Worm (Caenorhabditis elegans) whole organism, L1 larva: ENCODE measurements around the gene Y53C12A.3.

Experiments used
- C04F5.9 ChIP-seq: sonication (generic microtip); optimal IDR thresholded peaks from 2 replicates; lab custom pipeline; 2016; ENCODE audit warnings: missing genetic modification characterization, missing compliant biosample characterization
- C16A3.4 ChIP-seq: fragments of 150-350 bp; optimal IDR thresholded peaks from 2 replicates; lab custom pipeline; 2014; ENCODE audit warnings: missing biosample characterization, missing genetic modification characterization
- C34B4.2 ChIP-seq: sonication (generic microtip); optimal IDR thresholded peaks from 2 replicates; lab custom pipeline; 2017; ENCODE audit warnings: mild to moderate bottlenecking, missing genetic modification characterization, missing compliant biosample characterization
- F16B12.6 ChIP-seq: fragments of 150-350 bp; optimal IDR thresholded peaks from 2 replicates; lab custom pipeline; 2014; ENCODE audit warnings: missing biosample characterization, missing genetic modification characterization
- Y116A8C.19 ChIP-seq: sonication (generic microtip); optimal IDR thresholded peaks from 2 replicates; lab custom pipeline; 2016; ENCODE audit warnings: missing compliant biosample characterization, missing genetic modification characterization, borderline replicate concordance
- alr-1 ChIP-seq: fragments of 200-800 bp; sonication (Bioruptor generic); optimal IDR thresholded peaks from 2 replicates; lab custom pipeline; 2018; ENCODE audit warnings: borderline replicate concordance, mild to moderate bottlenecking, missing genetic modification characterization, missing compliant biosample characterization
- aly-2 ChIP-seq: fragments of 150-350 bp; optimal IDR thresholded peaks from 2 replicates; lab custom pipeline; 2014; ENCODE audit warnings: missing biosample characterization, missing genetic modification characterization
- ceh-63 ChIP-seq: fragments of 200-800 bp; sonication (Bioruptor generic); optimal IDR thresholded peaks from 2 replicates; lab custom pipeline; 2018; ENCODE audit warnings: mild to moderate bottlenecking, missing genetic modification characterization, missing compliant biosample characterization
- ceh-88 ChIP-seq: fragments of 200-800 bp; sonication (Bioruptor generic); IDR thresholded peaks from 2 replicates; pipeline ENCODE4 v1.3.6; 2022; ENCODE audit warnings: missing genetic modification characterization, missing compliant biosample characterization
- ceh-90 ChIP-seq: sonication (generic microtip); optimal IDR thresholded peaks from 2 replicates; lab custom pipeline; 2016; ENCODE audit warnings: missing genetic modification characterization, missing compliant biosample characterization
- dpl-1 ChIP-seq, 3 experiments: fragments of 150-350 bp in 2 of 3; sonication (generic microtip) in 1 of 3; optimal IDR thresholded peaks; 2 replicates each; lab custom pipeline; 2014 to 2017; ENCODE audit warnings: missing biosample characterization in 3 of 3, missing genetic modification characterization in 3 of 3, missing genetic modification reagents in 3 of 3
- dsc-1 ChIP-seq: sonication (generic microtip); optimal IDR thresholded peaks from 2 replicates; lab custom pipeline; 2016; ENCODE audit warnings: mild to moderate bottlenecking, missing genetic modification characterization, missing compliant biosample characterization
- efl-3 ChIP-seq: fragments of 200-800 bp; sonication (Bioruptor generic); optimal IDR thresholded peaks from 2 replicates; lab custom pipeline; 2018; ENCODE audit warnings: mild to moderate bottlenecking, missing genetic modification characterization, missing compliant biosample characterization
- egl-13 ChIP-seq: sonication (generic microtip); optimal IDR thresholded peaks from 2 replicates; lab custom pipeline; 2016; ENCODE audit warnings: missing genotype, missing genetic modification reagents, missing genetic modification characterization, missing compliant biosample characterization
- elt-3 ChIP-seq, 6 experiments: fragments of 150-350 bp in 1 of 6; sonication (generic microtip); optimal IDR thresholded peaks; 2 replicates each; lab custom pipeline; 2017 to 2018; ENCODE audit warnings: missing biosample characterization in 6 of 6, missing genetic modification characterization in 6 of 6, inconsistent platforms in 1 of 6
- ets-5 ChIP-seq: fragments of 200-800 bp; sonication (Bioruptor generic); IDR thresholded peaks from 2 replicates; pipeline ENCODE4 v1.3.6; 2022; ENCODE audit warnings: missing genetic modification characterization, missing compliant biosample characterization
- fkh-8 ChIP-seq: sonication (generic microtip); optimal IDR thresholded peaks from 2 replicates; lab custom pipeline; 2016; ENCODE audit warnings: mild to moderate bottlenecking, missing genetic modification characterization, missing compliant biosample characterization
- fos-1 ChIP-seq: fragments of 150-350 bp; optimal IDR thresholded peaks from 2 replicates; lab custom pipeline; 2014; ENCODE audit warnings: missing biosample characterization, missing genetic modification characterization
- hlh-17 ChIP-seq: fragments of 200-800 bp; sonication (Bioruptor generic); optimal IDR thresholded peaks from 2 replicates; lab custom pipeline; 2018; ENCODE audit warnings: missing genetic modification characterization, mild to moderate bottlenecking, missing compliant biosample characterization, moderate library complexity, borderline replicate concordance
- hlh-4 ChIP-seq: sonication (generic microtip); optimal IDR thresholded peaks from 2 replicates; lab custom pipeline; 2016; ENCODE audit warnings: mild to moderate bottlenecking, missing genetic modification characterization, missing compliant biosample characterization
- hpl-2 ChIP-seq: fragments of 150-350 bp; optimal IDR thresholded peaks from 2 replicates; lab custom pipeline; 2014; ENCODE audit warnings: missing biosample characterization, missing genetic modification reagents, missing genetic modification characterization
- isw-1 ChIP-seq: fragments of 200-800 bp; sonication (Bioruptor generic); IDR thresholded peaks from 2 replicates; pipeline ENCODE4 v1.3.6; 2022; ENCODE audit warnings: missing genetic modification characterization, missing compliant biosample characterization
- lin-13 ChIP-seq: fragments of 150-350 bp; optimal IDR thresholded peaks from 2 replicates; lab custom pipeline; 2014; ENCODE audit warnings: missing biosample characterization, missing genetic modification reagents, missing genetic modification characterization
- lin-14 ChIP-seq: fragments of 200-800 bp; sonication (Bioruptor generic); optimal IDR thresholded peaks from 2 replicates; lab custom pipeline; 2018; ENCODE audit warnings: mild to moderate bottlenecking, missing genetic modification characterization, moderate library complexity, missing compliant biosample characterization
- lsy-2 ChIP-seq, 2 experiments: fragments of 150-350 bp; optimal IDR thresholded peaks; 2 replicates each; lab custom pipeline; 2014; ENCODE audit warnings: missing biosample characterization in 2 of 2, missing genetic modification characterization in 2 of 2
- mep-1 ChIP-seq: fragments of 150-350 bp; optimal IDR thresholded peaks from 2 replicates; lab custom pipeline; 2014; ENCODE audit warnings: missing biosample characterization, missing genetic modification characterization
- nhr-11 ChIP-seq: fragments of 150-350 bp; optimal IDR thresholded peaks from 2 replicates; lab custom pipeline; 2014; ENCODE audit warnings: missing biosample characterization, missing genetic modification characterization
- nhr-19 ChIP-seq: fragments of 200-800 bp; sonication (Bioruptor generic); conservative IDR thresholded peaks from 2 replicates; pipeline ENCODE4 v1.3.6; 2022; ENCODE audit warnings: missing genetic modification characterization, missing compliant biosample characterization
- nhr-20 ChIP-seq: sonication (generic microtip); optimal IDR thresholded peaks from 2 replicates; lab custom pipeline; 2016; ENCODE audit warnings: mild to moderate bottlenecking, missing genetic modification characterization, missing compliant biosample characterization
- nhr-28 ChIP-seq: fragments of 150-350 bp; optimal IDR thresholded peaks from 2 replicates; lab custom pipeline; 2014; ENCODE audit warnings: missing biosample characterization, missing genetic modification characterization
- nhr-47 ChIP-seq: sonication (generic microtip); optimal IDR thresholded peaks from 2 replicates; lab custom pipeline; 2016; ENCODE audit warnings: mild to moderate bottlenecking, missing genetic modification characterization, moderate library complexity, missing compliant biosample characterization
- nhr-71 ChIP-seq: sonication (generic microtip); optimal IDR thresholded peaks from 2 replicates; lab custom pipeline; 2016; ENCODE audit warnings: mild to moderate bottlenecking, missing genetic modification characterization, moderate library complexity, missing compliant biosample characterization
- nhr-84 ChIP-seq: sonication (generic microtip); optimal IDR thresholded peaks from 2 replicates; lab custom pipeline; 2017; ENCODE audit warnings: missing biosample characterization, missing genetic modification characterization
- nhr-85 ChIP-seq: sonication (generic microtip); peaks from one replicate; lab custom pipeline; 2016; ENCODE audit warnings: missing genetic modification characterization, inconsistent platforms, missing compliant biosample characterization
- nhr-90 ChIP-seq: sonication (generic microtip); optimal IDR thresholded peaks from 2 replicates; lab custom pipeline; 2016; ENCODE audit warnings: mild to moderate bottlenecking, missing genetic modification characterization, missing compliant biosample characterization; ENCODE audit not compliant: poor library complexity
- pax-3 ChIP-seq: fragments of 200-800 bp; sonication (Bioruptor generic); optimal IDR thresholded peaks from 2 replicates; lab custom pipeline; 2018; ENCODE audit warnings: mild to moderate bottlenecking, missing genetic modification characterization, moderate library complexity, missing compliant biosample characterization
- rnt-1 ChIP-seq: sonication (generic microtip); optimal IDR thresholded peaks from 2 replicates; lab custom pipeline; 2016; ENCODE audit warnings: mild to moderate bottlenecking, missing genetic modification characterization, moderate library complexity, missing compliant biosample characterization
- snu-23 ChIP-seq: sonication (generic microtip); optimal IDR thresholded peaks from 2 replicates; lab custom pipeline; 2016; ENCODE audit warnings: missing genetic modification characterization, missing compliant biosample characterization
- swsn-7 ChIP-seq: sonication (generic microtip); optimal IDR thresholded peaks from 2 replicates; lab custom pipeline; 2016; ENCODE audit warnings: missing genetic modification characterization, missing compliant biosample characterization
- unc-130 ChIP-seq: fragments of 150-350 bp; optimal IDR thresholded peaks from 2 replicates; lab custom pipeline; 2017; ENCODE audit warnings: missing biosample characterization, missing genetic modification characterization, inconsistent platforms
- unc-62 ChIP-seq: fragments of 150-350 bp; optimal IDR thresholded peaks from 2 replicates; lab custom pipeline; 2014; ENCODE audit warnings: missing biosample characterization, missing genetic modification reagents, missing genetic modification characterization
- xbp-1 ChIP-seq: sonication (generic microtip); optimal IDR thresholded peaks from 2 replicates; lab custom pipeline; 2016; ENCODE audit warnings: missing genetic modification characterization, missing compliant biosample characterization
- ztf-11 ChIP-seq, 2 experiments: sonication (generic microtip); optimal IDR thresholded peaks; 2 replicates each; lab custom pipeline; 2016 to 2017; ENCODE audit warnings: missing genetic modification characterization in 2 of 2, missing biosample characterization in 1 of 2, missing compliant biosample characterization in 1 of 2
- ztf-4 ChIP-seq: fragments of 150-350 bp; optimal IDR thresholded peaks from 2 replicates; lab custom pipeline; 2014; ENCODE audit warnings: missing biosample characterization, missing genetic modification characterization

The Y53C12A.3 gene

ce11 chrII:9668959-9669358, 37.1 kb downstream of the Y53C12A.3 start, which contains the start of gene taf-8 (continued):
- no peak for TF ChIP-seq Y116A8C.19
- TF ChIP-seq ztf-11 (tag; optimal IDR thresholded peaks at IDR 0.05; lab: Kevin White, UChicago): peak in 1 of 2 experiments; percentile 34
- no peak for TF ChIP-seq ets-5 (GFP tag; lab: Robert Waterston, UW)
- peak; percentile 54 for TF ChIP-seq fkh-8 (tag; lab: Kevin White, UChicago)
- TF ChIP-seq mep-1: no peak
- TF ChIP-seq nhr-20 (tag; lab: Kevin White, UChicago): peak; percentile 79
- no peak for TF ChIP-seq efl-3
- TF ChIP-seq F16B12.6: peak; percentile 31
- peak; percentile 62 for TF ChIP-seq rnt-1 (tag; lab: Kevin White, UChicago)
- TF ChIP-seq alr-1 (tag; lab: Kevin White, UChicago): no peak
- TF ChIP-seq lin-14 (GFP tag; lab: Kevin White, UChicago): peak; percentile 71
- TF ChIP-seq ceh-90 (tag; lab: Kevin White, UChicago): peak; percentile 16
- TF ChIP-seq C16A3.4 (tag; lab: Kevin White, UChicago): peak; percentile 69
- TF ChIP-seq aly-2 (tag; lab: Kevin White, UChicago): peak; percentile 31
- TF ChIP-seq lin-13 (GFP tag; lab: Kevin White, UChicago): peak; percentile 25
- peak; percentile 84 for TF ChIP-seq nhr-85 (tag; lab: Kevin White, UChicago)
- TF ChIP-seq nhr-47 (tag; lab: Kevin White, UChicago): peak; percentile 79
- TF ChIP-seq dsc-1 (tag; lab: Kevin White, UChicago): peak; percentile 52
- no peak for TF ChIP-seq C34B4.2 (tag; lab: Kevin White, UChicago)
- TF ChIP-seq fos-1 (tag; lab: Kevin White, UChicago): peak; percentile 37
- TF ChIP-seq pax-3: no peak
- peak; percentile 71 for TF ChIP-seq swsn-7 (tag; lab: Kevin White, UChicago)
- TF ChIP-seq lsy-2 (tag; optimal IDR thresholded peaks at IDR 0.05; lab: Kevin White, UChicago): peak; percentile 82 to 83
- peak; percentile 50 for TF ChIP-seq nhr-90 (tag; lab: Kevin White, UChicago)
- no peak for TF ChIP-seq ztf-4 (tag; lab: Kevin White, UChicago)
- TF ChIP-seq nhr-84 (tag; lab: Kevin White, UChicago): no peak
- no peak for TF ChIP-seq hlh-4 (tag; lab: Kevin White, UChicago)
- peak; percentile 66 for TF ChIP-seq xbp-1 (tag; lab: Kevin White, UChicago)
- TF ChIP-seq elt-3 (tag; optimal IDR thresholded peaks at IDR 0.05; lab: Kevin White, UChicago): peak in 1 of 6 experiments; percentile 6
- peak; percentile 41 to 70 (median 69) for TF ChIP-seq dpl-1 (GFP tag; optimal IDR thresholded peaks at IDR 0.05; lab: Kevin White, UChicago)
- peak; percentile 23 for TF ChIP-seq unc-130 (tag; lab: Kevin White, UChicago)
- TF ChIP-seq nhr-19 (GFP tag; lab: Robert Waterston, UW): peak; percentile 74
- TF ChIP-seq nhr-71 (tag; lab: Kevin White, UChicago): peak; percentile 76
- peak; percentile 33 for TF ChIP-seq isw-1 (GFP tag; lab: Robert Waterston, UW)
- TF ChIP-seq snu-23 (GFP tag; lab: Kevin White, UChicago): peak; percentile 78
- TF ChIP-seq nhr-28 (tag; lab: Kevin White, UChicago): no peak
- no peak for TF ChIP-seq hlh-17 (GFP tag; lab: Kevin White, UChicago)
- no peak for TF ChIP-seq ceh-63 (GFP tag; lab: Kevin White, UChicago)
- no peak for TF ChIP-seq hpl-2
- TF ChIP-seq egl-13 (tag; lab: Kevin White, UChicago): peak; percentile 8
- TF ChIP-seq ceh-88: 0 out of 2 replicates have a peak, but pooled peaks have one; percentile 15
- no peak for TF ChIP-seq unc-62
- peak; percentile 60 for TF ChIP-seq nhr-11
- TF ChIP-seq C04F5.9 (tag; lab: Kevin White, UChicago): no peak
